Fruit fly (Drosophila melanogaster) S2 (cell line): ENCODE results near the gene alpha-Est3.

ENCODE experiments used
- CG8478 ChIP-seq: fragments of >200 bp; optimal IDR thresholded peaks from 2 replicates; lab custom pipeline; 2018
- CTCF ChIP-seq, 2 experiments: fragments of >200 bp; optimal IDR thresholded peaks; 2 replicates each; lab custom pipeline; 2018

DNA sequence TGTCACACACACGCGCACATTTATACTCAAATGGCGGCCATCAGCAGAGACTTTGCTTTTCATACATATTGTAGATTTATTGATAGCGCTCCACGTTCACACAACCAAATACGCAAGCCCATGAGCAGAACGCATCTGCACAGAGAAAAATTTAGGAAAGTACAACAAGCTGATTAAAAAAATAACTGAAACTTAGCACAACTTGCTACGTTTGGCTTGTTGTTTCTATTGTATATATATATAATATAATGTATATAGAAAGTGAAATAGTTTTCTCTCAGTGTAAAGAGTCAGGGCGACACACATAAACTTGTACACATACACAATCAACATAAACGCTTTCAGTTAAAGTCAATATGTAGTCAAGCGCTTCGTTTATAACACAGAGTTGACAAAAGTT is 49.8 kb upstream of the alpha-Est3 start:
- TF ChIP-seq CTCF (optimal IDR thresholded peaks at IDR 0.05; lab: Kevin White, UChicago) (no peak), CG8478 (lab: Kevin White, UChicago) (no peak)
